Worm (Caenorhabditis elegans): ENCODE measurements around the gene rpoa-12.

DNA sequence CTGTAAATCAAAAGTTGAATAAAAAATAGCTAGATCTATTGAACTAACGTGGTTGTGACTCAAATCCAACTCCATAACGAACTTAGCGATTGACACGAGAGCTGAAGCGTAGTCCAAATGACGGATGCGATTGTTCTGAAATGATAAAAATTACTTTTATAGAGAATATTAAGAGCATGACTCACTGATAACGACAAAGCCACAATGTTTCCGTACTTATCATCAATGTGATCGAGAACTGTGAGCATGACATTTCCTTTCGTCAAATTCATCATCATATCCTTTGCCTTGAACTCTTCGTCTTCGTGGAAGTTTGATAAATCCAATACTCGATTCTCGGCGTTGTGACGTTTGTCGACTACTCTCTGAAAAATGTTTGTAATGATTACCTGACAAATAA lies 9.1 kb downstream of the rpoa-12 start:
- TF ChIP-seq klf-2 (GFP tag; conservative IDR thresholded peaks at IDR 0.05) (no peak), flt-1 (GFP tag; IDR thresholded peaks at IDR 0.05) (no peak), T22C8.4 (GFP tag; IDR thresholded peaks at IDR 0.05) (no peak), tab-1 (GFP tag; IDR thresholded peaks at IDR 0.05) (no peak), med-1 (GFP tag; optimal IDR thresholded peaks at IDR 0.05; ENCODE audit: insufficient read depth) (no peak), ztf-23 (GFP tag; IDR thresholded peaks at IDR 0.05) (no peak), ztf-29 (GFP tag; IDR thresholded peaks at IDR 0.05) (no peak)
